Worm (Caenorhabditis elegans) whole organism, midembryonic: ENCODE results near the gene exc-12.

ENCODE experiments used
- T22C8.4 ChIP-seq: fragments of 200-800 bp; sonication (Bioruptor generic); IDR thresholded peaks from 2 replicates; pipeline ENCODE4 v1.3.6; 2022; ENCODE audit warnings: missing genetic modification characterization, missing compliant biosample characterization
- cog-1 ChIP-seq: sonication (generic microtip); optimal IDR thresholded peaks from 2 replicates; lab custom pipeline; 2016; ENCODE audit warnings: missing genetic modification characterization, missing compliant biosample characterization
- flt-1 ChIP-seq: fragments of 200-800 bp; sonication (Bioruptor generic); IDR thresholded peaks from 2 replicates; pipeline ENCODE4 v1.3.6; 2022; ENCODE audit warnings: missing genetic modification characterization, missing compliant biosample characterization
- klf-2 ChIP-seq: fragments of 200-800 bp; sonication (Bioruptor generic); conservative IDR thresholded peaks from 2 replicates; pipeline ENCODE4 v1.3.6; 2022; ENCODE audit warnings: missing genetic modification reagents, missing genetic modification characterization, missing compliant biosample characterization
- med-1 ChIP-seq: sonication (generic microtip); optimal IDR thresholded peaks from 2 replicates; lab custom pipeline; 2017; ENCODE audit warnings: missing genetic modification characterization, mild to moderate bottlenecking, missing compliant biosample characterization, antibody characterized with exemption, missing genetic modification reagents; ENCODE audit not compliant: insufficient read depth
- ref-1 ChIP-seq: fragments of 200-800 bp; sonication (Bioruptor generic); conservative IDR thresholded peaks from 2 replicates; pipeline ENCODE4 v1.3.6; 2022; ENCODE audit warnings: missing genetic modification reagents, missing genetic modification characterization, missing compliant biosample characterization
- tab-1 ChIP-seq: fragments of 200-800 bp; sonication (Bioruptor generic); IDR thresholded peaks from 2 replicates; pipeline ENCODE4 v1.3.6; 2022; ENCODE audit warnings: missing genetic modification characterization, missing compliant biosample characterization
- ztf-23 ChIP-seq: fragments of 200-800 bp; sonication (Bioruptor generic); IDR thresholded peaks from 2 replicates; pipeline ENCODE4 v1.3.6; 2022; ENCODE audit warnings: missing genetic modification reagents, missing genetic modification characterization, missing compliant biosample characterization
- ztf-29 ChIP-seq: fragments of 200-800 bp; sonication (Bioruptor generic); IDR thresholded peaks from 2 replicates; pipeline ENCODE4 v1.3.6; 2022; ENCODE audit warnings: missing genetic modification reagents, missing genetic modification characterization, missing compliant biosample characterization

exc-12 gene

ce11 chrIII:13535735-13536390, 34.4 kb downstream of the exc-12 start:
- TF ChIP-seq T22C8.4 (GFP tag; lab: Robert Waterston, UW) (no peak), cog-1 (no peak), flt-1 (no peak), tab-1 (GFP tag; lab: Robert Waterston, UW) (no peak), ztf-23 (GFP tag; lab: Robert Waterston, UW) (no peak), klf-2 (GFP tag; lab: Robert Waterston, UW) (no peak), ztf-29 (no peak), ref-1 (no peak), med-1 (GFP tag; lab: Kevin White, UChicago) (no peak)

ce11 chrIII:13534704-13535103, 35.5 kb downstream of the exc-12 start:
- no peak for TF ChIP-seq klf-2 (GFP tag; lab: Robert Waterston, UW)
- TF ChIP-seq flt-1, result no peak
- TF ChIP-seq med-1 (GFP tag; lab: Kevin White, UChicago), result no peak
- no peak for TF ChIP-seq tab-1 (GFP tag; lab: Robert Waterston, UW)
- TF ChIP-seq ztf-29, result no peak
- TF ChIP-seq cog-1, result no peak
- TF ChIP-seq ref-1, result no peak
- TF ChIP-seq T22C8.4 (GFP tag; lab: Robert Waterston, UW), result no peak
- TF ChIP-seq ztf-23 (GFP tag; lab: Robert Waterston, UW), result no peak

- TF ChIP-seq med-1 (GFP tag; lab: Kevin White, UChicago), result no peak
- no peak for TF ChIP-seq T22C8.4 (GFP tag; lab: Robert Waterston, UW)
- TF ChIP-seq tab-1 (GFP tag; lab: Robert Waterston, UW), result no peak
- no peak for TF ChIP-seq ref-1
- TF ChIP-seq flt-1, result no peak
- TF ChIP-seq ztf-29, result no peak
- no peak for TF ChIP-seq cog-1
- TF ChIP-seq klf-2 (GFP tag; lab: Robert Waterston, UW), result no peak
- no peak for TF ChIP-seq ztf-23 (GFP tag; lab: Robert Waterston, UW)
These were observed 39.4 kb downstream of the exc-12 start for ce11 chrIII:13530838-13531237.

- TF ChIP-seq klf-2 (GFP tag; lab: Robert Waterston, UW), result no peak
- 0 out of 2 replicates have a peak, but pooled peaks have one; percentile 30 for TF ChIP-seq flt-1
- no peak for TF ChIP-seq T22C8.4 (GFP tag; lab: Robert Waterston, UW)
These were observed 40.2 kb downstream of the exc-12 start for ce11 chrIII:13530017-13530416.

ce11 chrIII:13528513-13529249, 41.6 kb downstream of the exc-12 start:
- no peak for TF ChIP-seq klf-2 (GFP tag; lab: Robert Waterston, UW)
- TF ChIP-seq ztf-29, result no peak
- TF ChIP-seq ref-1, result no peak
- no peak for TF ChIP-seq cog-1
- no peak for TF ChIP-seq flt-1
- no peak for TF ChIP-seq T22C8.4 (GFP tag; lab: Robert Waterston, UW)
- TF ChIP-seq med-1 (GFP tag; lab: Kevin White, UChicago), result no peak
- TF ChIP-seq tab-1 (GFP tag; lab: Robert Waterston, UW), result no peak
- no peak for TF ChIP-seq ztf-23 (GFP tag; lab: Robert Waterston, UW)

ce11 chrIII:13527424-13528097, 42.7 kb downstream of the exc-12 start, which contains the start of gene lron-13:
TSS of gene lron-13 (plus strand) at chrIII:13527438.
- TF ChIP-seq flt-1, result no peak
- TF ChIP-seq T22C8.4 (GFP tag; lab: Robert Waterston, UW), result no peak
- TF ChIP-seq ztf-29, result no peak
- TF ChIP-seq med-1 (GFP tag; lab: Kevin White, UChicago), result no peak
- TF ChIP-seq klf-2 (GFP tag; lab: Robert Waterston, UW), result no peak
- TF ChIP-seq tab-1 (GFP tag; lab: Robert Waterston, UW), result no peak
- no peak for TF ChIP-seq ztf-23 (GFP tag; lab: Robert Waterston, UW)
- no peak for TF ChIP-seq cog-1
- TF ChIP-seq ref-1, result no peak

- TF ChIP-seq klf-2 (GFP tag; lab: Robert Waterston, UW) (no peak), ref-1 (no peak), med-1 (GFP tag; lab: Kevin White, UChicago) (no peak), T22C8.4 (GFP tag; lab: Robert Waterston, UW) (no peak), flt-1 (no peak), ztf-29 (no peak), cog-1 (no peak), ztf-23 (GFP tag; lab: Robert Waterston, UW) (no peak), tab-1 (GFP tag; lab: Robert Waterston, UW) (no peak)
These were observed 43.5 kb downstream of the exc-12 start for ce11 chrIII:13526702-13527101.

- TF ChIP-seq med-1 (GFP tag; lab: Kevin White, UChicago), result no peak
- no peak for TF ChIP-seq ztf-29
- no peak for TF ChIP-seq tab-1 (GFP tag; lab: Robert Waterston, UW)
- no peak for TF ChIP-seq klf-2 (GFP tag; lab: Robert Waterston, UW)
These were observed 44.1 kb downstream of the exc-12 start for ce11 chrIII:13526191-13526590.

- no peak for TF ChIP-seq tab-1 (GFP tag; lab: Robert Waterston, UW)
- TF ChIP-seq med-1 (GFP tag; lab: Kevin White, UChicago), result no peak
- no peak for TF ChIP-seq cog-1
- no peak for TF ChIP-seq flt-1
These were observed 45.0 kb downstream of the exc-12 start for ce11 chrIII:13525118-13525839.
